Fruit fly (Drosophila melanogaster) whole organism, embryonic: ENCODE measurements around the gene E2f1.

Experiments
- CG2120 ChIP-seq: fragments of 200-800 bp; sonication (Bioruptor generic); optimal IDR thresholded peaks from 3 replicates; lab custom pipeline; 2016; ENCODE audit warnings: missing biosample characterization, missing genetic modification characterization
- Hr39 ChIP-seq: fragments of >200 bp; optimal IDR thresholded peaks from 2 replicates; lab custom pipeline; 2017
- cas ChIP-seq: fragments of 200-800 bp; sonication (Bioruptor generic); IDR thresholded peaks from 2 replicates; pipeline ENCODE4 v1.3.6; 2022; ENCODE audit warnings: missing biosample characterization, missing genetic modification characterization
- psq ChIP-seq: fragments of 200-800 bp; sonication (Bioruptor generic); optimal IDR thresholded peaks from 2 replicates; lab custom pipeline; 2017; ENCODE audit warnings: missing biosample characterization, missing genetic modification characterization

DNA sequence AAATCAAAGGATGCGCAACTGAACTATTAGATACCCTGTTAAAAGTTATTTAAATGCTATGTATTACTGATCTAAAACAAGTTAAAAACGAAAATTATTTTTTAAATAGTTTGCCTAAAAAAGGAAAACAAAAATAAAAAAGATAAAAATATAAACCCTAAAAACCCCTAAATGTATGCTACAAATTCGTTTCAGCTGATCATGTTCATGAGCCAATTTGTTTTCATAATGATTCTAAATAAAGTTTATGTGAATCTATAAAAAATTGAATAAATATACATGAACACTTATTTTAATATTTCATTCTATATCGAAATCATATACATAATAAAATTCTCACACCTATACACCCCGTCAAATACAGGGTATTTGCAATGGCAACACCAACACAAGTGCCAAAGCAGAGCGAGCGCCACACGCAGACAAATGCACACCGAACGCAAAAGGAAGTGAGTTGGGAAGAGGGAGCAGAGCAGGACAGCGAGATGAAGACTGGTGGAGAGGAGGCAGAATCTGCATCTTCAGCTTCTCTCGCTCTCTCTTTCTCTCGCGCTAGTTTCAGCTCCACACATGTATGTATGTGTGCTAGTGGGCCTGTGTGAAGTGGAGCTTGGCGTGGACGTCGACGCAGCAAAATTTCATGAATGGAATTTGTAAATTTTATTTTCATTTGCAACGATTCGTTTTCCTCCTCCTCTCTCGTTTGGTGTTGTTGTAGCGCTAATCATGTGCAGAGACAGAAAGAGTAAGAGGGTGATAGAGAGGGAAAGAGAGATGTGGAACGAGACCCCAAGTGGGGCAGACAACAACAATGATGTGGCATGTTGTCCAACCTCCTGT, 9.4 kb downstream of the E2f1 start:
- no peak for TF ChIP-seq CG2120 (GFP tag; lab: Kevin White, UChicago)
- no peak for TF ChIP-seq psq
- TF ChIP-seq cas = no peak
- no peak for TF ChIP-seq Hr39
